Fruit fly (Drosophila melanogaster) whole organism, embryonic: ENCODE results near the gene CG34180.
A peak's percentile ranks its signal among the peaks of the same experiment; 100 is the strongest.

Source experiments
- B-H2 ChIP-seq: fragments of 200-800 bp; sonication (Bioruptor generic); optimal IDR thresholded peaks from 2 replicates; lab custom pipeline; 2018; ENCODE audit warnings: missing biosample characterization, mild to moderate bottlenecking, missing genetic modification characterization
- CG14860 ChIP-seq: fragments of 200-800 bp; sonication (Bioruptor generic); IDR thresholded peaks from 3 replicates; pipeline ENCODE4 v1.3.6; 2022; ENCODE audit warnings: missing biosample characterization, missing genetic modification characterization; ENCODE audit not compliant: partially characterized antibody
- CG1529 ChIP-seq: fragments of 200-800 bp; sonication (Bioruptor generic); optimal IDR thresholded peaks from 3 replicates; lab custom pipeline; 2018; ENCODE audit warnings: missing biosample characterization, missing genetic modification characterization
- CG1602 ChIP-seq: fragments of 200-800 bp; sonication (Bioruptor generic); optimal IDR thresholded peaks from 3 replicates; lab custom pipeline; 2016; ENCODE audit warnings: missing biosample characterization, missing genetic modification characterization
- CG17186 ChIP-seq: fragments of 200-800 bp; sonication (Bioruptor generic); optimal IDR thresholded peaks from 3 replicates; lab custom pipeline; 2017; ENCODE audit warnings: missing biosample characterization, missing genetic modification reagents, missing genetic modification characterization
- CG18764 ChIP-seq: fragments of 200-800 bp; sonication (Bioruptor generic); optimal IDR thresholded peaks from 3 replicates; lab custom pipeline; 2016; ENCODE audit warnings: missing biosample characterization, missing genetic modification characterization
- CG30403 ChIP-seq: fragments of 200-800 bp; sonication (Bioruptor generic); optimal IDR thresholded peaks from 3 replicates; lab custom pipeline; 2016; ENCODE audit warnings: missing biosample characterization, missing genetic modification characterization
- CG31365 ChIP-seq: fragments of 200-800 bp; sonication (Bioruptor generic); optimal IDR thresholded peaks from 2 replicates; lab custom pipeline; 2018; ENCODE audit warnings: missing biosample characterization, mild to moderate bottlenecking, missing genetic modification characterization
- CG33213 ChIP-seq: fragments of 200-800 bp; sonication (Bioruptor generic); optimal IDR thresholded peaks from 3 replicates; lab custom pipeline; 2016; ENCODE audit warnings: missing biosample characterization, missing genetic modification characterization
- CG34422 ChIP-seq: fragments of 200-800 bp; sonication (Bioruptor generic); IDR thresholded peaks from 3 replicates; pipeline ENCODE4 v1.3.6; 2022; ENCODE audit warnings: missing biosample characterization, missing genetic modification characterization
- CG6654 ChIP-seq: fragments of 200-800 bp; sonication (Bioruptor generic); optimal IDR thresholded peaks from 2 replicates; lab custom pipeline; 2017; ENCODE audit warnings: missing biosample characterization, mild to moderate bottlenecking, missing genetic modification characterization
- CG6791 ChIP-seq: fragments of 200-800 bp; sonication (Bioruptor generic); IDR thresholded peaks from 3 replicates; pipeline ENCODE4 v1.3.6; 2022; ENCODE audit warnings: missing biosample characterization, missing genetic modification characterization; ENCODE audit not compliant: partially characterized antibody
- CG7786 ChIP-seq: fragments of 200-800 bp; sonication (Bioruptor generic); optimal IDR thresholded peaks from 2 replicates; lab custom pipeline; 2016; ENCODE audit warnings: missing biosample characterization, missing genetic modification characterization
- CG7839 ChIP-seq: fragments of 200-800 bp; sonication (Bioruptor generic); optimal IDR thresholded peaks from 3 replicates; lab custom pipeline; 2018; ENCODE audit warnings: missing biosample characterization, mild to moderate bottlenecking, missing genetic modification characterization, moderate library complexity
- CG8281 ChIP-seq: fragments of 200-800 bp; sonication (Bioruptor generic); optimal IDR thresholded peaks from 2 replicates; lab custom pipeline; 2018; ENCODE audit warnings: missing biosample characterization, mild to moderate bottlenecking, missing genetic modification characterization, moderate library complexity
- CG8388 ChIP-seq: fragments of 200-800 bp; sonication (Bioruptor generic); optimal IDR thresholded peaks from 2 replicates; lab custom pipeline; 2019; ENCODE audit warnings: missing biosample characterization, mild to moderate bottlenecking, missing genetic modification characterization, moderate library complexity
- Camta ChIP-seq: fragments of 200-800 bp; sonication (Bioruptor generic); optimal IDR thresholded peaks from 2 replicates; lab custom pipeline; 2016; ENCODE audit warnings: missing biosample characterization, missing genetic modification characterization
- CkIIα-i1 ChIP-seq: fragments of 200-800 bp; sonication (Bioruptor generic); IDR thresholded peaks from 2 replicates; pipeline ENCODE4 v1.3.6; 2022; ENCODE audit warnings: missing biosample characterization, missing genetic modification characterization
- Dbx ChIP-seq: fragments of 200-800 bp; sonication (Bioruptor generic); IDR thresholded peaks from 3 replicates; pipeline ENCODE4 v1.3.6; 2022; ENCODE audit warnings: missing biosample characterization, missing genetic modification characterization
- Dip2 ChIP-seq: fragments of 200-800 bp; sonication (Bioruptor generic); IDR thresholded peaks from 2 replicates; pipeline ENCODE4 v1.3.6; 2022; ENCODE audit warnings: missing biosample characterization, missing genetic modification characterization
- Dp ChIP-seq: fragments of 200-800 bp; sonication (Bioruptor generic); optimal IDR thresholded peaks from 2 replicates; lab custom pipeline; 2018; ENCODE audit warnings: missing biosample characterization, mild to moderate bottlenecking, missing genetic modification characterization, moderate library complexity
- Hey ChIP-seq: fragments of 200-800 bp; sonication (Bioruptor generic); optimal IDR thresholded peaks from 3 replicates; lab custom pipeline; 2018; ENCODE audit warnings: missing biosample characterization, mild to moderate bottlenecking, missing genetic modification characterization
- HmgD ChIP-seq: fragments of 200-800 bp; sonication (Bioruptor generic); optimal IDR thresholded peaks from 3 replicates; lab custom pipeline; 2016; ENCODE audit warnings: missing biosample characterization, missing genetic modification characterization
- MBD-R2 ChIP-seq: fragments of 200-800 bp; sonication (Bioruptor generic); IDR thresholded peaks from 2 replicates; pipeline ENCODE4 v1.3.6; 2022; ENCODE audit warnings: missing biosample characterization, missing genetic modification characterization
- NC2β ChIP-seq: fragments of 200-800 bp; sonication (Bioruptor generic); optimal IDR thresholded peaks from 2 replicates; lab custom pipeline; 2016; ENCODE audit warnings: missing biosample characterization, missing genetic modification characterization
- Nf-YB ChIP-seq: fragments of 200-800 bp; sonication (Bioruptor generic); optimal IDR thresholded peaks from 3 replicates; lab custom pipeline; 2019; ENCODE audit warnings: missing biosample characterization, mild to moderate bottlenecking, missing genetic modification characterization, moderate library complexity
- Oli ChIP-seq: fragments of 200-800 bp; sonication (Bioruptor generic); optimal IDR thresholded peaks from 2 replicates; lab custom pipeline; 2018; ENCODE audit warnings: missing biosample characterization, mild to moderate bottlenecking, missing genetic modification characterization, moderate library complexity
- Sox102F ChIP-seq: fragments of 200-800 bp; sonication (Bioruptor generic); optimal IDR thresholded peaks from 2 replicates; lab custom pipeline; 2018; ENCODE audit warnings: missing biosample characterization, mild to moderate bottlenecking, missing genetic modification characterization, moderate library complexity
- TFAM ChIP-seq: fragments of 200-800 bp; sonication (Bioruptor generic); optimal IDR thresholded peaks from 2 replicates; lab custom pipeline; 2017; ENCODE audit warnings: missing biosample characterization, missing genetic modification characterization, inconsistent platforms
- Trl ChIP-seq, 3 experiments: fragments of >200 bp in 2 of 3; fragments of 200-800 bp in 1 of 3; sonication (Bioruptor generic) in 1 of 3; optimal IDR thresholded peaks; 2 replicates in 1 of 3; 3 replicates in 2 of 3; lab custom pipeline; 2016 to 2017; ENCODE audit warnings: missing biosample characterization in 1 of 3, missing genetic modification characterization in 1 of 3
- Usf ChIP-seq: fragments of 200-800 bp; sonication (Bioruptor generic); optimal IDR thresholded peaks from 2 replicates; lab custom pipeline; 2017; ENCODE audit warnings: missing genotype, missing biosample characterization, missing genetic modification characterization
- ara ChIP-seq: fragments of 200-800 bp; sonication (Bioruptor generic); IDR thresholded peaks from 2 replicates; pipeline ENCODE4 v1.3.6; 2022; ENCODE audit warnings: missing biosample characterization, missing genetic modification characterization
- chif ChIP-seq, 2 experiments: fragments of 200-800 bp; sonication (Bioruptor generic); optimal IDR thresholded peaks; 3 replicates each; lab custom pipeline; 2016; ENCODE audit warnings: missing biosample characterization in 2 of 2, missing genetic modification characterization in 2 of 2
- crol ChIP-seq: fragments of 200-800 bp; sonication (Bioruptor generic); IDR thresholded peaks from 2 replicates; pipeline ENCODE4 v1.3.6; 2022; ENCODE audit warnings: missing biosample characterization, missing genetic modification characterization
- danr ChIP-seq: fragments of 200-800 bp; sonication (Bioruptor generic); IDR thresholded peaks from 2 replicates; pipeline ENCODE4 v1.3.6; 2022; ENCODE audit warnings: missing biosample characterization, missing genetic modification characterization
- emc ChIP-seq: fragments of 200-800 bp; sonication (Bioruptor generic); optimal IDR thresholded peaks from 2 replicates; lab custom pipeline; 2016; ENCODE audit warnings: missing biosample characterization, missing genetic modification characterization
- eve ChIP-seq, 2 experiments: fragments of >200 bp; optimal IDR thresholded peaks; 2 replicates each; lab custom pipeline; 2017; ENCODE audit warnings: missing biosample characterization in 2 of 2, missing genetic modification characterization in 2 of 2
- ewg ChIP-seq: fragments of 200-800 bp; sonication (Bioruptor generic); optimal IDR thresholded peaks from 3 replicates; lab custom pipeline; 2017; ENCODE audit warnings: mild to moderate bottlenecking, missing biosample characterization, missing genetic modification reagents, missing genetic modification characterization
- hkb ChIP-seq, 2 experiments: fragments of 200-800 bp in 1 of 2; fragments of >200 bp in 1 of 2; sonication (Bioruptor generic) in 1 of 2; IDR thresholded peaks in 1 of 2; optimal IDR thresholded peaks in 1 of 2; 2 replicates each; pipeline versions ENCODE4 v1.3.6 to Lab custom; 2017 to 2022; ENCODE audit warnings: missing biosample characterization in 1 of 2, missing genetic modification characterization in 1 of 2
- insv ChIP-seq, 2 experiments: fragments of 200-800 bp; sonication (Bioruptor generic); optimal IDR thresholded peaks; 3 replicates each; lab custom pipeline; 2016 to 2018; ENCODE audit warnings: missing biosample characterization in 2 of 2, missing genetic modification characterization in 2 of 2
- jing ChIP-seq: fragments of 200-800 bp; sonication (Bioruptor generic); optimal IDR thresholded peaks from 2 replicates; lab custom pipeline; 2018; ENCODE audit warnings: missing biosample characterization, mild to moderate bottlenecking, missing genetic modification characterization
- jumu ChIP-seq: fragments of 200-800 bp; sonication (Bioruptor generic); optimal IDR thresholded peaks from 3 replicates; lab custom pipeline; 2016; ENCODE audit warnings: missing biosample characterization, missing genetic modification characterization
- onecut ChIP-seq: fragments of 200-800 bp; sonication (Bioruptor generic); IDR thresholded peaks from 2 replicates; pipeline ENCODE4 v1.3.6; 2022; ENCODE audit warnings: missing biosample characterization, missing genetic modification characterization
- pb ChIP-seq: fragments of 200-800 bp; sonication (Bioruptor generic); optimal IDR thresholded peaks from 3 replicates; lab custom pipeline; 2016; ENCODE audit warnings: missing biosample characterization, missing genetic modification characterization
- pita ChIP-seq: fragments of 200-800 bp; sonication (Bioruptor generic); optimal IDR thresholded peaks from 2 replicates; lab custom pipeline; 2017; ENCODE audit warnings: missing biosample characterization, mild to moderate bottlenecking, missing genetic modification characterization
- pros ChIP-seq: fragments of 200-800 bp; sonication (Bioruptor generic); optimal IDR thresholded peaks from 3 replicates; lab custom pipeline; 2019; ENCODE audit warnings: missing biosample characterization, mild to moderate bottlenecking, missing genetic modification characterization, moderate library complexity
- ssp ChIP-seq: fragments of 200-800 bp; sonication (Bioruptor generic); IDR thresholded peaks from 2 replicates; pipeline ENCODE4 v1.3.6; 2022; ENCODE audit warnings: missing biosample characterization, missing genetic modification characterization
- trh ChIP-seq: fragments of 200-800 bp; sonication (Bioruptor generic); optimal IDR thresholded peaks from 2 replicates; lab custom pipeline; 2016; ENCODE audit warnings: missing biosample characterization, missing genetic modification characterization
- wdn ChIP-seq: fragments of 200-800 bp; sonication (Bioruptor generic); IDR thresholded peaks from 2 replicates; pipeline ENCODE4 v1.3.6; 2022; ENCODE audit warnings: missing biosample characterization, missing genetic modification characterization
- zen ChIP-seq: fragments of 200-800 bp; sonication (Bioruptor generic); optimal IDR thresholded peaks from 3 replicates; lab custom pipeline; 2018; ENCODE audit warnings: missing biosample characterization, mild to moderate bottlenecking, missing genetic modification characterization, moderate library complexity
- zfh1 ChIP-seq: fragments of 200-800 bp; sonication (Bioruptor generic); IDR thresholded peaks from 3 replicates; pipeline ENCODE4 v1.3.6; 2022; ENCODE audit warnings: missing biosample characterization, missing genetic modification characterization

CG34180 gene

dm6 chr2L:6037830-6038229 is 22.5 kb upstream of the CG34180 start, which contains the start of the genes CG9117 and CG31643 (continued):
- TF ChIP-seq wdn (GFP tag; lab: Robert Waterston, UW) (no peak), CG17186 (peak; percentile 30), Trl (optimal IDR thresholded peaks at IDR 0.05; lab: Kevin White, UChicago) (no peak), Trl (GFP tag; optimal IDR thresholded peaks at IDR 0.05; lab: Kevin White, UChicago) (peak; percentile 46), Oli (tag; lab: Kevin White, UChicago) (peak; percentile 2), CG7786 (GFP tag; lab: Kevin White, UChicago) (peak; percentile 55), MBD-R2 (GFP tag; lab: Robert Waterston, UW) (peak; percentile 82), CG6791 (GFP tag; lab: Robert Waterston, UW) (no peak), zfh1 (GFP tag; lab: Robert Waterston, UW) (no peak), insv (GFP tag; optimal IDR thresholded peaks at IDR 0.05; lab: Kevin White, UChicago) (no peak), Hey (tag; lab: Kevin White, UChicago) (no peak), Dp (GFP tag; lab: Kevin White, UChicago) (no peak), CG31365 (tag; lab: Kevin White, UChicago) (no peak), CG18764 (peak; percentile 41), Camta (GFP tag; lab: Kevin White, UChicago) (peak; percentile 62), Dbx (GFP tag; lab: Robert Waterston, UW) (no peak), onecut (GFP tag; lab: Robert Waterston, UW) (no peak), Sox102F (no peak), ara (GFP tag; lab: Robert Waterston, UW) (no peak), HmgD (GFP tag; lab: Kevin White, UChicago) (no peak), CkIIα-i1 (no peak), CG30403 (GFP tag; lab: Kevin White, UChicago) (peak; percentile 70), CG34422 (peak; percentile 63; the same call in 1 of the 3 replicates), jing (GFP tag; lab: Kevin White, UChicago) (no peak), Dip2 (GFP tag; lab: Robert Waterston, UW) (no peak), CG8388 (GFP tag; lab: Kevin White, UChicago) (peak; percentile 52), pita (GFP tag; lab: Kevin White, UChicago) (no peak), CG1602 (GFP tag; lab: Kevin White, UChicago) (peak; percentile 10), Nf-YB (GFP tag; lab: Kevin White, UChicago) (peak; percentile 10), ewg (peak; percentile 28), eve (GFP tag; optimal IDR thresholded peaks at IDR 0.05; lab: Kevin White, UChicago) (no peak), crol (GFP tag; lab: Robert Waterston, UW) (no peak), trh (GFP tag; lab: Kevin White, UChicago) (peak; percentile 17), TFAM (no peak), B-H2 (GFP tag; lab: Kevin White, UChicago) (no peak), CG7839 (no peak), ssp (GFP tag; lab: Robert Waterston, UW) (no peak), hkb (optimal IDR thresholded peaks at IDR 0.05; lab: Kevin White, UChicago) (no peak), hkb (GFP tag; IDR thresholded peaks at IDR 0.05; lab: Robert Waterston, UW) (peak; percentile 45; the same call in 1 of the 2 replicates), CG6654 (GFP tag; lab: Kevin White, UChicago) (no peak), emc (GFP tag; lab: Kevin White, UChicago) (no peak), pb (GFP tag; lab: Kevin White, UChicago) (no peak), jumu (GFP tag; lab: Kevin White, UChicago) (peak; percentile 60), chif (GFP tag; optimal IDR thresholded peaks at IDR 0.05; lab: Kevin White, UChicago) (peak in 1 of 2 experiments; percentile 31), NC2β (peak; percentile 32), CG14860 (GFP tag; lab: Robert Waterston, UW) (no peak), CG1529 (no peak), zen (tag; lab: Kevin White, UChicago) (peak; percentile 26), CG8281 (tag; lab: Kevin White, UChicago) (no peak), pros (GFP tag; lab: Kevin White, UChicago) (no peak), CG33213 (peak; percentile 47), danr (no peak), Usf (GFP tag; lab: Kevin White, UChicago) (no peak)
